Fruit fly (Drosophila melanogaster) whole organism, embryonic: Measurements from ENCODE around the gene CG1640.

Source experiments
- Atf6 ChIP-seq: fragments of 200-800 bp; sonication (Bioruptor generic); IDR thresholded peaks from 2 replicates; pipeline ENCODE4 v1.3.6; 2022; ENCODE audit warnings: missing biosample characterization, missing genetic modification characterization
- Blimp-1 ChIP-seq: fragments of 200-800 bp; sonication (Bioruptor generic); optimal IDR thresholded peaks from 3 replicates; lab custom pipeline; 2018; ENCODE audit warnings: missing biosample characterization, missing genetic modification characterization, mild to moderate bottlenecking, moderate library complexity, missing genetic modification reagents
- CG10147 ChIP-seq: fragments of 200-800 bp; sonication (Bioruptor generic); optimal IDR thresholded peaks from 2 replicates; lab custom pipeline; 2019; ENCODE audit warnings: missing biosample characterization, mild to moderate bottlenecking, missing genetic modification characterization, moderate library complexity
- CG10654 ChIP-seq: fragments of 200-800 bp; sonication (Bioruptor generic); optimal IDR thresholded peaks from 2 replicates; lab custom pipeline; 2016; ENCODE audit warnings: missing biosample characterization, missing genetic modification characterization
- CG11398 ChIP-seq: fragments of 200-800 bp; sonication (Bioruptor generic); optimal IDR thresholded peaks from 2 replicates; lab custom pipeline; 2016; ENCODE audit warnings: missing biosample characterization, missing genetic modification characterization
- CG11723 ChIP-seq: fragments of 200-800 bp; sonication (Bioruptor generic); optimal IDR thresholded peaks from 2 replicates; lab custom pipeline; 2017; ENCODE audit warnings: missing biosample characterization, mild to moderate bottlenecking, missing genetic modification characterization
- CG1233 ChIP-seq: fragments of 200-800 bp; sonication (Bioruptor generic); optimal IDR thresholded peaks from 4 replicates; lab custom pipeline; 2018; ENCODE audit warnings: missing biosample characterization, mild to moderate bottlenecking, missing genetic modification characterization
- CG15073 ChIP-seq: fragments of 200-800 bp; sonication (Bioruptor generic); optimal IDR thresholded peaks from 2 replicates; lab custom pipeline; 2016; ENCODE audit warnings: missing biosample characterization, missing genetic modification characterization
- CG16815 ChIP-seq: fragments of 200-800 bp; sonication (Bioruptor generic); optimal IDR thresholded peaks from 3 replicates; lab custom pipeline; 2017; ENCODE audit warnings: missing biosample characterization, mild to moderate bottlenecking, missing genetic modification characterization
- CG16863 ChIP-seq: fragments of 200-800 bp; sonication (Bioruptor generic); optimal IDR thresholded peaks from 3 replicates; lab custom pipeline; 2016; ENCODE audit warnings: missing biosample characterization, missing genetic modification characterization
- CG18011 ChIP-seq: fragments of 200-800 bp; sonication (Bioruptor generic); optimal IDR thresholded peaks from 2 replicates; lab custom pipeline; 2017; ENCODE audit warnings: missing biosample characterization, missing genetic modification characterization, mild to moderate bottlenecking, moderate library complexity, missing genotype
- CG18599 ChIP-seq: fragments of 200-800 bp; sonication (Bioruptor generic); optimal IDR thresholded peaks from 3 replicates; lab custom pipeline; 2017; ENCODE audit warnings: missing biosample characterization, missing genetic modification characterization, mild to moderate bottlenecking, moderate library complexity, missing genetic modification reagents
- CG2129 ChIP-seq: fragments of 200-800 bp; sonication (Bioruptor generic); IDR thresholded peaks from 2 replicates; pipeline ENCODE4 v1.3.6; 2022; ENCODE audit warnings: missing biosample characterization, missing genetic modification characterization; ENCODE audit not compliant: partially characterized antibody
- CG2202 ChIP-seq: fragments of 200-800 bp; sonication (Bioruptor generic); optimal IDR thresholded peaks from 2 replicates; lab custom pipeline; 2018; ENCODE audit warnings: missing biosample characterization, mild to moderate bottlenecking, missing genetic modification characterization
- CG30020 ChIP-seq: fragments of 200-800 bp; optimal IDR thresholded peaks from 2 replicates; lab custom pipeline; 2019; ENCODE audit warnings: missing biosample characterization, mild to moderate bottlenecking, missing genetic modification characterization, moderate library complexity
- CG30403 ChIP-seq: fragments of 200-800 bp; sonication (Bioruptor generic); optimal IDR thresholded peaks from 3 replicates; lab custom pipeline; 2016; ENCODE audit warnings: missing biosample characterization, missing genetic modification characterization
- CG3407 ChIP-seq: fragments of 200-800 bp; sonication (Bioruptor generic); optimal IDR thresholded peaks from 2 replicates; lab custom pipeline; 2018; ENCODE audit warnings: missing biosample characterization, mild to moderate bottlenecking, missing genetic modification characterization
- CG4707 ChIP-seq: fragments of 200-800 bp; sonication (Bioruptor generic); optimal IDR thresholded peaks from 2 replicates; lab custom pipeline; 2018; ENCODE audit warnings: missing biosample characterization, mild to moderate bottlenecking, missing genetic modification characterization, moderate library complexity
- CG6683 ChIP-seq: fragments of 200-800 bp; sonication (Bioruptor generic); optimal IDR thresholded peaks from 2 replicates; lab custom pipeline; 2017; ENCODE audit warnings: missing biosample characterization, mild to moderate bottlenecking, missing genetic modification characterization, missing genetic modification reagents
- CG8290 ChIP-seq, 3 experiments: fragments of 200-800 bp; sonication (Bioruptor generic); optimal IDR thresholded peaks; 2 replicates each; lab custom pipeline; 2016 to 2019; ENCODE audit warnings: missing biosample characterization in 3 of 3, missing genetic modification characterization in 3 of 3, mild to moderate bottlenecking in 2 of 3, moderate library complexity in 1 of 3
- CG9437 ChIP-seq: fragments of 200-800 bp; sonication (Bioruptor generic); optimal IDR thresholded peaks from 2 replicates; lab custom pipeline; 2018; ENCODE audit warnings: missing biosample characterization, mild to moderate bottlenecking, missing genetic modification characterization
- Camta ChIP-seq: fragments of 200-800 bp; sonication (Bioruptor generic); optimal IDR thresholded peaks from 2 replicates; lab custom pipeline; 2016; ENCODE audit warnings: missing biosample characterization, missing genetic modification characterization
- D ChIP-seq, 2 experiments: fragments of 200-800 bp in 1 of 2; fragments of >200 bp in 1 of 2; sonication (Bioruptor generic) in 1 of 2; optimal IDR thresholded peaks; 2 replicates in 1 of 2; 3 replicates in 1 of 2; lab custom pipeline; 2017; ENCODE audit warnings: mild to moderate bottlenecking in 1 of 2, missing biosample characterization in 1 of 2, missing genetic modification characterization in 1 of 2, missing genetic modification reagents in 1 of 2
- Fer3 ChIP-seq: fragments of 200-800 bp; sonication (Bioruptor generic); optimal IDR thresholded peaks from 2 replicates; lab custom pipeline; 2018; ENCODE audit warnings: missing biosample characterization, mild to moderate bottlenecking, missing genetic modification characterization, moderate library complexity
- HHEX ChIP-seq: fragments of 200-800 bp; sonication (Bioruptor generic); optimal IDR thresholded peaks from 3 replicates; lab custom pipeline; 2017; ENCODE audit warnings: missing biosample characterization, mild to moderate bottlenecking, missing genetic modification characterization, missing genetic modification reagents
- Hey ChIP-seq: fragments of 200-800 bp; sonication (Bioruptor generic); optimal IDR thresholded peaks from 3 replicates; lab custom pipeline; 2018; ENCODE audit warnings: missing biosample characterization, mild to moderate bottlenecking, missing genetic modification characterization
- HmgZ ChIP-seq: fragments of 200-800 bp; sonication (Bioruptor generic); optimal IDR thresholded peaks from 2 replicates; lab custom pipeline; 2018; ENCODE audit warnings: missing biosample characterization, mild to moderate bottlenecking, missing genetic modification characterization
- Hmx ChIP-seq: fragments of 200-800 bp; sonication (Bioruptor generic); optimal IDR thresholded peaks from 2 replicates; lab custom pipeline; 2016; ENCODE audit warnings: missing biosample characterization, missing genetic modification characterization
- Hr3 ChIP-seq: fragments of 200-800 bp; sonication (Bioruptor generic); optimal IDR thresholded peaks from 3 replicates; lab custom pipeline; 2016; ENCODE audit warnings: missing biosample characterization, missing genetic modification characterization
- Mes4 ChIP-seq: fragments of 200-800 bp; sonication (Bioruptor generic); optimal IDR thresholded peaks from 2 replicates; lab custom pipeline; 2016; ENCODE audit warnings: missing biosample characterization, missing genetic modification characterization
- Ptx1 ChIP-seq: fragments of 200-800 bp; sonication (Bioruptor generic); IDR thresholded peaks from 2 replicates; pipeline ENCODE4 v1.3.6; 2022; ENCODE audit warnings: missing biosample characterization, missing genetic modification characterization
- Rfx ChIP-seq: fragments of 200-800 bp; sonication (Bioruptor generic); IDR thresholded peaks from 2 replicates; pipeline ENCODE4 v1.3.6; 2022; ENCODE audit warnings: missing biosample characterization, missing genetic modification characterization
- Rx ChIP-seq: fragments of 200-800 bp; sonication (Bioruptor generic); IDR thresholded peaks from 2 replicates; pipeline ENCODE4 v1.3.6; 2022; ENCODE audit warnings: missing biosample characterization, missing genetic modification characterization
- bigmax ChIP-seq: fragments of 200-800 bp; sonication (Bioruptor generic); optimal IDR thresholded peaks from 2 replicates; lab custom pipeline; 2018; ENCODE audit warnings: missing biosample characterization, mild to moderate bottlenecking, missing genetic modification characterization
- cad ChIP-seq: fragments of >200 bp; optimal IDR thresholded peaks from 2 replicates; lab custom pipeline; 2017; ENCODE audit warnings: missing biosample characterization, missing genetic modification characterization
- cas ChIP-seq: fragments of 200-800 bp; sonication (Bioruptor generic); IDR thresholded peaks from 2 replicates; pipeline ENCODE4 v1.3.6; 2022; ENCODE audit warnings: missing biosample characterization, missing genetic modification characterization
- crc ChIP-seq: fragments of 200-800 bp; sonication (Bioruptor generic); optimal IDR thresholded peaks from 2 replicates; lab custom pipeline; 2016; ENCODE audit warnings: missing biosample characterization, missing genetic modification characterization
- dm ChIP-seq: fragments of 200-800 bp; sonication (Bioruptor generic); optimal IDR thresholded peaks from 3 replicates; lab custom pipeline; 2016; ENCODE audit warnings: missing biosample characterization, missing genetic modification characterization
- gcm ChIP-seq: fragments of 200-800 bp; sonication (Bioruptor generic); optimal IDR thresholded peaks from 2 replicates; lab custom pipeline; 2019; ENCODE audit warnings: missing biosample characterization, mild to moderate bottlenecking, missing genetic modification characterization, moderate library complexity
- grau ChIP-seq: fragments of 200-800 bp; optimal IDR thresholded peaks from 3 replicates; lab custom pipeline; 2019; ENCODE audit warnings: missing biosample characterization, mild to moderate bottlenecking, missing genetic modification characterization, moderate library complexity
- h ChIP-seq: fragments of >200 bp; optimal IDR thresholded peaks from 2 replicates; lab custom pipeline; 2017
- ind ChIP-seq: fragments of 200-800 bp; sonication (Bioruptor generic); optimal IDR thresholded peaks from 3 replicates; lab custom pipeline; 2016; ENCODE audit warnings: missing biosample characterization, missing genetic modification characterization
- pan ChIP-seq, 4 experiments: fragments of >200 bp in 3 of 4; fragments of 200-800 bp in 1 of 4; sonication (Bioruptor generic) in 1 of 4; optimal IDR thresholded peaks in 3 of 4; IDR thresholded peaks in 1 of 4; 2 replicates each; pipeline versions ENCODE4 v1.3.6 to Lab custom; 2017 to 2022; ENCODE audit warnings: missing biosample characterization in 2 of 4, missing genetic modification characterization in 2 of 4, mixed read lengths in 1 of 4
- run ChIP-seq: fragments of 200-800 bp; sonication (Bioruptor generic); optimal IDR thresholded peaks from 3 replicates; lab custom pipeline; 2018; ENCODE audit warnings: missing biosample characterization, mild to moderate bottlenecking, missing genetic modification characterization
- sna ChIP-seq: fragments of 200-800 bp; sonication (Bioruptor generic); IDR thresholded peaks from 2 replicates; pipeline ENCODE4 v1.3.6; 2022; ENCODE audit warnings: missing biosample characterization, missing genetic modification characterization; ENCODE audit not compliant: partially characterized antibody
- usp ChIP-seq: fragments of >200 bp; optimal IDR thresholded peaks from 2 replicates; lab custom pipeline; 2017; ENCODE audit warnings: missing biosample characterization, missing genetic modification characterization
- vvl ChIP-seq: fragments of 200-800 bp; sonication (Bioruptor generic); IDR thresholded peaks from 2 replicates; pipeline ENCODE4 v1.3.6; 2022; ENCODE audit warnings: missing biosample characterization, missing genetic modification characterization
- zen2 ChIP-seq: fragments of 200-800 bp; sonication (Bioruptor generic); IDR thresholded peaks from 3 replicates; pipeline ENCODE4 v1.3.6; 2022; ENCODE audit warnings: missing biosample characterization, missing genetic modification characterization; ENCODE audit not compliant: partially characterized antibody
- zfh1 ChIP-seq: fragments of 200-800 bp; sonication (Bioruptor generic); IDR thresholded peaks from 3 replicates; pipeline ENCODE4 v1.3.6; 2022; ENCODE audit warnings: missing biosample characterization, missing genetic modification characterization
- zfh2 ChIP-seq: fragments of 200-800 bp; sonication (Bioruptor generic); optimal IDR thresholded peaks from 2 replicates; lab custom pipeline; 2016; ENCODE audit warnings: missing biosample characterization, missing genetic modification characterization

Gene CG1640

dm6 chrX:13323114-13323513 is 47.3 kb upstream of the CG1640 start (continued):
- TF ChIP-seq gcm (no peak), usp (GFP tag; lab: Kevin White, UChicago) (no peak), CG15073 (GFP tag; lab: Kevin White, UChicago) (no peak), Mes4 (peak; percentile 52), Blimp-1 (GFP tag; lab: Kevin White, UChicago) (peak; percentile 60), CG18011 (peak; percentile 30), CG18599 (peak; percentile 47), CG10147 (GFP tag; lab: Kevin White, UChicago) (peak; percentile 29), zfh2 (GFP tag; lab: Kevin White, UChicago) (peak; percentile 79), D (optimal IDR thresholded peaks at IDR 0.05; lab: Kevin White, UChicago) (no peak), D (GFP tag; optimal IDR thresholded peaks at IDR 0.05; lab: Kevin White, UChicago) (peak; percentile 18), CG16815 (GFP tag; lab: Kevin White, UChicago) (peak; percentile 39), CG11398 (GFP tag; lab: Kevin White, UChicago) (peak; percentile 43), Rx (GFP tag; lab: Robert Waterston, UW) (no peak), CG1233 (no peak), CG2202 (tag; lab: Kevin White, UChicago) (no peak), Camta (GFP tag; lab: Kevin White, UChicago) (peak; percentile 72), CG2129 (GFP tag; lab: Robert Waterston, UW) (no peak), CG6683 (GFP tag; lab: Kevin White, UChicago) (no peak), HHEX (GFP tag; lab: Kevin White, UChicago) (peak; percentile 25), h (lab: Kevin White, UChicago) (no peak), CG30403 (GFP tag; lab: Kevin White, UChicago) (peak; percentile 85), zen2 (no peak), Atf6 (peak; percentile 41), Fer3 (tag; lab: Kevin White, UChicago) (peak; percentile 51), HmgZ (no peak), ind (GFP tag; lab: Kevin White, UChicago) (peak; percentile 68), Hey (tag; lab: Kevin White, UChicago) (no peak), Ptx1 (GFP tag; lab: Robert Waterston, UW) (peak; percentile 76), CG16863 (GFP tag; lab: Kevin White, UChicago) (peak; percentile 63), CG3407 (GFP tag; lab: Kevin White, UChicago) (peak; percentile 19), CG11723 (GFP tag; lab: Kevin White, UChicago) (peak; percentile 40), cas (GFP tag; lab: Robert Waterston, UW) (no peak), grau (tag; lab: Kevin White, UChicago) (peak; percentile 74), Hmx (GFP tag; lab: Kevin White, UChicago) (no peak), vvl (GFP tag; lab: Robert Waterston, UW) (peak; percentile 61; the same call in 1 of the 2 replicates), CG9437 (peak; percentile 67), pan (optimal IDR thresholded peaks at IDR 0.05; lab: Kevin White, UChicago) (no peak), pan (GFP tag; optimal IDR thresholded peaks at IDR 0.05 in 1 of 2, IDR thresholded peaks at IDR 0.05 in 1 of 2) (peak in 1 of 2 experiments; percentile 65), dm (no peak), run (tag; lab: Kevin White, UChicago) (peak; percentile 34), CG8290 (GFP tag; optimal IDR thresholded peaks at IDR 0.05; lab: Kevin White, UChicago) (no peak), CG8290 (tag; optimal IDR thresholded peaks at IDR 0.05; lab: Kevin White, UChicago) (no peak), Rfx (GFP tag; lab: Robert Waterston, UW) (peak; percentile 62), CG4707 (no peak), zfh1 (0 out of 3 replicates have a peak, but pooled peaks have one; percentile 18), Hr3 (GFP tag; lab: Kevin White, UChicago) (peak; percentile 58), CG30020 (no peak), sna (GFP tag; lab: Robert Waterston, UW) (no peak), CG10654 (GFP tag; lab: Kevin White, UChicago) (peak; percentile 58), bigmax (GFP tag; lab: Kevin White, UChicago) (no peak), crc (GFP tag; lab: Kevin White, UChicago) (peak; percentile 20), cad (GFP tag; lab: Kevin White, UChicago) (no peak)
